Fruit fly (Drosophila melanogaster) whole organism, embryonic: ENCODE data around the gene CycB3.
A peak's percentile ranks its signal among the peaks of the same experiment; 100 is the strongest.

ENCODE experiments used
- Ada2b ChIP-seq: fragments of 200-800 bp; sonication (Bioruptor generic); IDR thresholded peaks from 2 replicates; pipeline ENCODE4 v1.3.6; 2022; ENCODE audit warnings: missing biosample characterization, missing genetic modification characterization
- CG10321 ChIP-seq: fragments of 200-800 bp; sonication (Bioruptor generic); IDR thresholded peaks from 2 replicates; pipeline ENCODE4 v1.3.6; 2022; ENCODE audit warnings: missing biosample characterization, missing genetic modification characterization
- CG10431 ChIP-seq: fragments of 200-800 bp; sonication (Bioruptor generic); optimal IDR thresholded peaks from 3 replicates; lab custom pipeline; 2018; ENCODE audit warnings: missing biosample characterization, mild to moderate bottlenecking, missing genetic modification characterization
- CG10462 ChIP-seq: fragments of 200-800 bp; sonication (Bioruptor generic); optimal IDR thresholded peaks from 2 replicates; lab custom pipeline; 2016; ENCODE audit warnings: missing biosample characterization, missing genetic modification characterization
- CG10654 ChIP-seq: fragments of 200-800 bp; sonication (Bioruptor generic); optimal IDR thresholded peaks from 2 replicates; lab custom pipeline; 2016; ENCODE audit warnings: missing biosample characterization, missing genetic modification characterization
- CG11398 ChIP-seq: fragments of 200-800 bp; sonication (Bioruptor generic); optimal IDR thresholded peaks from 2 replicates; lab custom pipeline; 2016; ENCODE audit warnings: missing biosample characterization, missing genetic modification characterization
- CG12155 ChIP-seq: fragments of 200-800 bp; sonication (Bioruptor generic); optimal IDR thresholded peaks from 3 replicates; lab custom pipeline; 2016; ENCODE audit warnings: missing biosample characterization, missing genetic modification characterization
- CG12769 ChIP-seq: fragments of 200-800 bp; sonication (Bioruptor generic); optimal IDR thresholded peaks from 2 replicates; lab custom pipeline; 2019; ENCODE audit warnings: missing biosample characterization, mild to moderate bottlenecking, missing genetic modification characterization, moderate library complexity
- CG13775 ChIP-seq: fragments of 200-800 bp; sonication (Bioruptor generic); optimal IDR thresholded peaks from 3 replicates; lab custom pipeline; 2017; ENCODE audit warnings: missing biosample characterization, mild to moderate bottlenecking, missing genetic modification characterization
- CG15479 ChIP-seq: fragments of 200-800 bp; sonication (Bioruptor generic); optimal IDR thresholded peaks from 3 replicates; lab custom pipeline; 2019; ENCODE audit warnings: missing biosample characterization, mild to moderate bottlenecking, missing genetic modification characterization, moderate library complexity
- CG16779 ChIP-seq: fragments of 200-800 bp; sonication (Bioruptor generic); IDR thresholded peaks from 2 replicates; pipeline ENCODE4 v1.3.6; 2022; ENCODE audit warnings: missing biosample characterization, missing genetic modification characterization
- CG16863 ChIP-seq: fragments of 200-800 bp; sonication (Bioruptor generic); optimal IDR thresholded peaks from 3 replicates; lab custom pipeline; 2016; ENCODE audit warnings: missing biosample characterization, missing genetic modification characterization
- CG17829 ChIP-seq: fragments of 200-800 bp; optimal IDR thresholded peaks from 2 replicates; lab custom pipeline; 2019; ENCODE audit warnings: missing biosample characterization, mild to moderate bottlenecking, missing genetic modification characterization, moderate library complexity
- CG18262 ChIP-seq: fragments of 200-800 bp; optimal IDR thresholded peaks from 3 replicates; lab custom pipeline; 2019; ENCODE audit warnings: missing biosample characterization, mild to moderate bottlenecking, missing genetic modification characterization, moderate library complexity
- CG2199 ChIP-seq: fragments of 200-800 bp; sonication (Bioruptor generic); IDR thresholded peaks from 3 replicates; pipeline ENCODE4 v1.3.6; 2022; ENCODE audit warnings: missing biosample characterization, missing genetic modification characterization
- CG32767 ChIP-seq: fragments of 200-800 bp; sonication (Bioruptor generic); IDR thresholded peaks from 2 replicates; pipeline ENCODE4 v1.3.6; 2022; ENCODE audit warnings: missing biosample characterization, missing genetic modification characterization
- CG34376 ChIP-seq: fragments of 200-800 bp; sonication (Bioruptor generic); optimal IDR thresholded peaks from 2 replicates; lab custom pipeline; 2018; ENCODE audit warnings: missing biosample characterization, mild to moderate bottlenecking, missing genetic modification characterization
- CG42726 ChIP-seq: fragments of 200-800 bp; sonication (Bioruptor generic); IDR thresholded peaks from 2 replicates; pipeline ENCODE4 v1.3.6; 2022; ENCODE audit warnings: missing biosample characterization, missing genetic modification characterization; ENCODE audit not compliant: partially characterized antibody
- CHES-1-like ChIP-seq: fragments of 200-800 bp; sonication (Bioruptor generic); optimal IDR thresholded peaks from 2 replicates; lab custom pipeline; 2016; ENCODE audit warnings: missing biosample characterization, missing genetic modification characterization
- Chrac-16 ChIP-seq: fragments of 200-800 bp; sonication (Bioruptor generic); optimal IDR thresholded peaks from 3 replicates; lab custom pipeline; 2016; ENCODE audit warnings: missing biosample characterization, missing genetic modification characterization
- Drgx ChIP-seq: fragments of 200-800 bp; sonication (Bioruptor generic); IDR thresholded peaks from 2 replicates; pipeline ENCODE4 v1.3.6; 2022; ENCODE audit warnings: missing biosample characterization, missing genetic modification characterization
- Ets97D ChIP-seq: fragments of 200-800 bp; sonication (Bioruptor generic); optimal IDR thresholded peaks from 3 replicates; lab custom pipeline; 2016; ENCODE audit warnings: missing biosample characterization, missing genetic modification characterization
- H2.0 ChIP-seq: fragments of 200-800 bp; sonication (Bioruptor generic); IDR thresholded peaks from 2 replicates; pipeline ENCODE4 v1.3.6; 2022; ENCODE audit warnings: missing biosample characterization, missing genetic modification characterization
- Hey ChIP-seq: fragments of 200-800 bp; sonication (Bioruptor generic); optimal IDR thresholded peaks from 3 replicates; lab custom pipeline; 2018; ENCODE audit warnings: missing biosample characterization, mild to moderate bottlenecking, missing genetic modification characterization
- Hsf ChIP-seq: fragments of 200-800 bp; sonication (Bioruptor generic); optimal IDR thresholded peaks from 3 replicates; lab custom pipeline; 2016; ENCODE audit warnings: missing biosample characterization, missing genetic modification characterization
- MBD-R2 ChIP-seq: fragments of 200-800 bp; sonication (Bioruptor generic); IDR thresholded peaks from 2 replicates; pipeline ENCODE4 v1.3.6; 2022; ENCODE audit warnings: missing biosample characterization, missing genetic modification characterization
- Neu2 ChIP-seq: fragments of 200-800 bp; sonication (Bioruptor generic); optimal IDR thresholded peaks from 3 replicates; lab custom pipeline; 2016; ENCODE audit warnings: missing biosample characterization, missing genetic modification characterization, borderline replicate concordance
- Sry-δ ChIP-seq: fragments of 200-800 bp; sonication (Bioruptor generic); optimal IDR thresholded peaks from 2 replicates; lab custom pipeline; 2016; ENCODE audit warnings: missing biosample characterization, missing genetic modification characterization
- amos ChIP-seq: fragments of 200-800 bp; sonication (Bioruptor generic); IDR thresholded peaks from 2 replicates; pipeline ENCODE4 v1.3.6; 2022; ENCODE audit warnings: missing biosample characterization, missing genetic modification characterization; ENCODE audit not compliant: partially characterized antibody
- cad ChIP-seq: fragments of >200 bp; optimal IDR thresholded peaks from 2 replicates; lab custom pipeline; 2017; ENCODE audit warnings: missing biosample characterization, missing genetic modification characterization
- chm ChIP-seq: fragments of 200-800 bp; sonication (Bioruptor generic); IDR thresholded peaks from 2 replicates; pipeline ENCODE4 v1.3.6; 2022; ENCODE audit warnings: missing biosample characterization, missing genetic modification characterization
- corto ChIP-seq: fragments of 200-800 bp; sonication (Bioruptor generic); optimal IDR thresholded peaks from 2 replicates; lab custom pipeline; 2016; ENCODE audit warnings: missing biosample characterization, mild to moderate bottlenecking, missing genetic modification characterization, moderate library complexity
- crol ChIP-seq: fragments of 200-800 bp; sonication (Bioruptor generic); IDR thresholded peaks from 2 replicates; pipeline ENCODE4 v1.3.6; 2022; ENCODE audit warnings: missing biosample characterization, missing genetic modification characterization
- disco-r ChIP-seq: fragments of 200-800 bp; sonication (Bioruptor generic); optimal IDR thresholded peaks from 2 replicates; lab custom pipeline; 2016; ENCODE audit warnings: missing biosample characterization, missing genetic modification characterization
- ems ChIP-seq: fragments of 200-800 bp; sonication (Bioruptor generic); optimal IDR thresholded peaks from 3 replicates; lab custom pipeline; 2016; ENCODE audit warnings: missing biosample characterization, missing genetic modification characterization
- ewg ChIP-seq: fragments of 200-800 bp; sonication (Bioruptor generic); optimal IDR thresholded peaks from 3 replicates; lab custom pipeline; 2017; ENCODE audit warnings: mild to moderate bottlenecking, missing biosample characterization, missing genetic modification reagents, missing genetic modification characterization
- gcm ChIP-seq: fragments of 200-800 bp; sonication (Bioruptor generic); optimal IDR thresholded peaks from 2 replicates; lab custom pipeline; 2019; ENCODE audit warnings: missing biosample characterization, mild to moderate bottlenecking, missing genetic modification characterization, moderate library complexity
- hbn ChIP-seq: fragments of 200-800 bp; sonication (Bioruptor generic); IDR thresholded peaks from 2 replicates; pipeline ENCODE4 v1.3.6; 2022; ENCODE audit warnings: missing biosample characterization, missing genetic modification characterization; ENCODE audit not compliant: partially characterized antibody
- jumu ChIP-seq: fragments of 200-800 bp; sonication (Bioruptor generic); optimal IDR thresholded peaks from 3 replicates; lab custom pipeline; 2016; ENCODE audit warnings: missing biosample characterization, missing genetic modification characterization
- ken ChIP-seq: fragments of 200-800 bp; sonication (Bioruptor generic); IDR thresholded peaks from 3 replicates; pipeline ENCODE4 v1.3.6; 2022; ENCODE audit warnings: missing biosample characterization, missing genetic modification characterization
- lola ChIP-seq, 3 experiments: fragments of >200 bp in 2 of 3; fragments of 200-800 bp in 1 of 3; sonication (Bioruptor generic) in 1 of 3; optimal IDR thresholded peaks; 2 replicates each; lab custom pipeline; 2017 to 2019; ENCODE audit warnings: missing biosample characterization in 3 of 3, missing genetic modification characterization in 3 of 3, mild to moderate bottlenecking in 1 of 3, moderate library complexity in 1 of 3
- onecut ChIP-seq: fragments of 200-800 bp; sonication (Bioruptor generic); IDR thresholded peaks from 2 replicates; pipeline ENCODE4 v1.3.6; 2022; ENCODE audit warnings: missing biosample characterization, missing genetic modification characterization
- pho ChIP-seq: fragments of 200-800 bp; sonication (Bioruptor generic); optimal IDR thresholded peaks from 2 replicates; lab custom pipeline; 2016; ENCODE audit warnings: missing biosample characterization, missing genetic modification characterization
- psq ChIP-seq: fragments of 200-800 bp; sonication (Bioruptor generic); optimal IDR thresholded peaks from 2 replicates; lab custom pipeline; 2017; ENCODE audit warnings: missing biosample characterization, missing genetic modification characterization
- run ChIP-seq: fragments of 200-800 bp; sonication (Bioruptor generic); optimal IDR thresholded peaks from 3 replicates; lab custom pipeline; 2018; ENCODE audit warnings: missing biosample characterization, mild to moderate bottlenecking, missing genetic modification characterization
- so ChIP-seq: fragments of 200-800 bp; sonication (Bioruptor generic); IDR thresholded peaks from 3 replicates; pipeline ENCODE4 v1.3.6; 2022; ENCODE audit warnings: missing biosample characterization, missing genetic modification characterization
- stc ChIP-seq: fragments of 200-800 bp; sonication (Bioruptor generic); IDR thresholded peaks from 2 replicates; pipeline ENCODE4 v1.3.6; 2022; ENCODE audit warnings: missing biosample characterization, missing genetic modification characterization
- toy ChIP-seq: fragments of 200-800 bp; sonication (Bioruptor generic); IDR thresholded peaks from 2 replicates; pipeline ENCODE4 v1.3.6; 2022; ENCODE audit warnings: missing biosample characterization, missing genetic modification characterization
- unpg ChIP-seq: fragments of 200-800 bp; sonication (Bioruptor generic); optimal IDR thresholded peaks from 3 replicates; lab custom pipeline; 2018; ENCODE audit warnings: missing biosample characterization, mild to moderate bottlenecking, missing genetic modification characterization, moderate library complexity
- yki ChIP-seq: fragments of >200 bp; optimal IDR thresholded peaks from 3 replicates; lab custom pipeline; 2018

CycB3 gene

DNA sequence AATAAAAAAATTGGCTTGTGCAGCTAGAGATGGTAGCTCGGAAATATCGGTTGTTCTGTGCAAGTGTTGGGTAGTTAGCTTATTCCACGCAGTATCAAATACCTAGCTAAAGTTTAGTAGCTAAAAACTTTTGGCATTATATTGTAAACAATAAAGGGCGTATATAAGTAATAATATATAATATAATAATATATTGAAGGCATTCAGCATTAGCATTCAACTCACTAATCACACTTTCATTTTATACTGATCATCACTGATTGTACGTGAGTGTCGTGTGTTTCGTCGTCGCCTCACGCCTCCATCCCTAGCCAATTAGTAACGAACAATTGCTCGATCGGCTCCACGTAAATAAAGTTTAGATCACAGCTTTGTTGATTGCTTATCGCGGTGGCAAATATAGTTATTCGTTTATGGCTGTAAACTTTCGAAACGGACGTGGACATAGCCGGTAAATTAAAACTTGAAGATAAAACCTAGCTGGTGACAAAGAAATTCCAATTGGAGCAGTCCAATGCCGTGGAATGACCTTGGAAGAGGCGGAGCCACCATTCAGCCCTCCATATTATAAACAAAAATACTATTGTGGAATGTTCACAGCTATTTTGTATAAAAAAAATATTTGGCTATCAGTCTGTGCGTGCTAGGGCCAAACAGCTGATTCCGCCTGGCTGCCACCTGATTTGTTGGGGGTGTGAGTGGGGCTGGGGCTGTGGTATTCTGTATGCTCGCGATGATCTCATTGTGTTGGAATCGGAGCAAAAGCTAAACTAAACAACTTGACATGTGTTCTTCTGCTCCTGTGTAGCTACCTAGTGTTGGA is 47.4 kb upstream of the CycB3 start, which contains the start of the genes PIG-S, sud1 and CG11168 (continued):
- TF ChIP-seq Drgx (GFP tag; lab: Robert Waterston, UW) = no peak
- no peak for TF ChIP-seq ems (GFP tag; lab: Kevin White, UChicago)
- TF ChIP-seq ewg (GFP tag; lab: Kevin White, UChicago) = no peak
- TF ChIP-seq jumu (GFP tag; lab: Kevin White, UChicago) = no peak
- peak; percentile 85 for TF ChIP-seq Sry-δ (GFP tag; lab: Kevin White, UChicago)
- peak; percentile 62 for TF ChIP-seq CG17829 (tag; lab: Kevin White, UChicago)
- peak; percentile 68 for TF ChIP-seq unpg (GFP tag; lab: Kevin White, UChicago)
- TF ChIP-seq chm (GFP tag; lab: Robert Waterston, UW) = no peak
- TF ChIP-seq cad (GFP tag; lab: Kevin White, UChicago) = no peak
- TF ChIP-seq CG32767 (GFP tag; lab: Robert Waterston, UW) = 0 out of 2 replicates have a peak, but pooled peaks have one; percentile 28
- 0 out of 2 replicates have a peak, but pooled peaks have one; percentile 42 for TF ChIP-seq CG42726 (GFP tag; lab: Robert Waterston, UW)
- peak; percentile 55; the same call in 1 of the 2 replicates for TF ChIP-seq Ada2b (GFP tag; lab: Robert Waterston, UW)
- TF ChIP-seq hbn (GFP tag; lab: Robert Waterston, UW) = peak; percentile 92
- TF ChIP-seq amos (GFP tag; lab: Robert Waterston, UW) = peak; percentile 82
- TF ChIP-seq disco-r (GFP tag; lab: Kevin White, UChicago) = no peak
- no peak for TF ChIP-seq CG15479 (GFP tag; lab: Kevin White, UChicago)
- peak in 1 of 3 experiments; percentile 67 for TF ChIP-seq lola (GFP tag; optimal IDR thresholded peaks at IDR 0.05; lab: Kevin White, UChicago)
- no peak for TF ChIP-seq yki (lab: Kevin White, UChicago)
- TF ChIP-seq Neu2 (GFP tag; lab: Kevin White, UChicago) = no peak
- 0 out of 2 replicates have a peak, but pooled peaks have one; percentile 10 for TF ChIP-seq crol (GFP tag; lab: Robert Waterston, UW)
- peak; percentile 85 for TF ChIP-seq MBD-R2 (GFP tag; lab: Robert Waterston, UW)
- no peak for TF ChIP-seq CG16779 (GFP tag; lab: Robert Waterston, UW)
- TF ChIP-seq CG16863 (GFP tag; lab: Kevin White, UChicago) = no peak
- 0 out of 3 replicates have a peak, but pooled peaks have one; percentile 54 for TF ChIP-seq so (GFP tag; lab: Robert Waterston, UW)
- TF ChIP-seq onecut = no peak
- no peak for TF ChIP-seq CG10431
- no peak for TF ChIP-seq corto (GFP tag; lab: Kevin White, UChicago)
- no peak for TF ChIP-seq pho
- no peak for TF ChIP-seq CG11398 (GFP tag; lab: Kevin White, UChicago)
- peak; percentile 68 for TF ChIP-seq H2.0 (GFP tag; lab: Robert Waterston, UW)
- peak; percentile 66 for TF ChIP-seq CG13775 (GFP tag; lab: Kevin White, UChicago)
- TF ChIP-seq CG12769 = peak; percentile 42
- TF ChIP-seq CG2199 = no peak
- no peak for TF ChIP-seq Hsf
- TF ChIP-seq Chrac-16 (GFP tag; lab: Kevin White, UChicago) = peak; percentile 34
- TF ChIP-seq Ets97D (GFP tag; lab: Kevin White, UChicago) = peak; percentile 5
- TF ChIP-seq psq = peak; percentile 25
- no peak for TF ChIP-seq run
- TF ChIP-seq CHES-1-like = no peak
- TF ChIP-seq CG10462 (GFP tag; lab: Kevin White, UChicago) = no peak
- TF ChIP-seq toy (GFP tag; lab: Robert Waterston, UW) = 0 out of 2 replicates have a peak, but pooled peaks have one; percentile 34
- TF ChIP-seq CG12155 (GFP tag; lab: Kevin White, UChicago) = peak; percentile 48
- TF ChIP-seq CG10654 (GFP tag; lab: Kevin White, UChicago) = peak; percentile 49
- TF ChIP-seq ken (GFP tag; lab: Robert Waterston, UW) = peak; percentile 66; the same call in 2 of the 3 replicates
- no peak for TF ChIP-seq Hey (tag; lab: Kevin White, UChicago)
- no peak for TF ChIP-seq gcm
- no peak for TF ChIP-seq CG10321 (GFP tag; lab: Robert Waterston, UW)
- no peak for TF ChIP-seq stc (GFP tag; lab: Robert Waterston, UW)
- TF ChIP-seq CG18262 (tag; lab: Kevin White, UChicago) = peak; percentile 64
- TF ChIP-seq CG34376 (GFP tag; lab: Kevin White, UChicago) = peak; percentile 32
